Worm (Caenorhabditis elegans) whole organism, L4 larva: Measurements from ENCODE around the gene C38D4.7.
A peak's percentile ranks its signal among the peaks of the same experiment; 100 is the strongest.

ENCODE experiments used
- F10B5.3 ChIP-seq: sonication (generic microtip); optimal IDR thresholded peaks from 2 replicates; lab custom pipeline; 2016; ENCODE audit warnings: mild to moderate bottlenecking, missing genetic modification characterization, missing compliant biosample characterization
- F26F4.8 ChIP-seq: fragments of 200-800 bp; sonication (Bioruptor generic); conservative IDR thresholded peaks from 2 replicates; pipeline ENCODE4 v1.3.6; 2022; ENCODE audit warnings: missing genetic modification characterization, missing compliant biosample characterization
- R02D3.7 ChIP-seq: fragments of 150-350 bp; sonication (generic microtip); optimal IDR thresholded peaks from 3 replicates; lab custom pipeline; 2014; ENCODE audit warnings: missing biosample characterization, missing genetic modification characterization
- T20F7.1 ChIP-seq: fragments of 200-800 bp; sonication (Bioruptor generic); optimal IDR thresholded peaks from 2 replicates; lab custom pipeline; 2018; ENCODE audit warnings: mild to moderate bottlenecking, missing genetic modification characterization, missing compliant biosample characterization
- T26A8.4 ChIP-seq: fragments of 200-800 bp; sonication (Bioruptor generic); IDR thresholded peaks from 2 replicates; pipeline ENCODE4 v1.3.6; 2022; ENCODE audit warnings: missing genetic modification characterization, missing compliant biosample characterization
- aha-1 ChIP-seq: fragments of 150-350 bp; peaks from one replicate; lab custom pipeline; 2014; ENCODE audit warnings: missing biosample characterization, missing genetic modification characterization
- ama-1 ChIP-seq: fragments of 150-350 bp; optimal IDR thresholded peaks from 2 replicates; lab custom pipeline; 2014; ENCODE audit warnings: inconsistent platforms, mixed read lengths
- arid-1 ChIP-seq: fragments of 200-800 bp; sonication (Bioruptor generic); conservative IDR thresholded peaks from 2 replicates; pipeline ENCODE4 v1.3.6; 2022; ENCODE audit warnings: missing genetic modification reagents, missing genetic modification characterization, missing compliant biosample characterization
- ceh-32 ChIP-seq: sonication (generic microtip); optimal IDR thresholded peaks from 2 replicates; lab custom pipeline; 2016; ENCODE audit warnings: mild to moderate bottlenecking, missing genetic modification characterization, missing compliant biosample characterization; ENCODE audit not compliant: poor library complexity
- ceh-44 ChIP-seq: fragments of 200-800 bp; sonication (Bioruptor generic); IDR thresholded peaks from 2 replicates; pipeline ENCODE4 v1.3.6; 2022; ENCODE audit warnings: missing genetic modification reagents, missing genetic modification characterization, missing compliant biosample characterization
- ceh-62 ChIP-seq: sonication (generic microtip); optimal IDR thresholded peaks from 2 replicates; lab custom pipeline; 2017; ENCODE audit warnings: missing biosample characterization, missing genetic modification characterization
- daf-16 ChIP-seq, 3 experiments: sonication (generic microtip); optimal IDR thresholded peaks; 2 replicates each; lab custom pipeline; 2016 to 2017; ENCODE audit warnings: missing genetic modification characterization in 3 of 3, missing genetic modification reagents in 3 of 3, mild to moderate bottlenecking in 2 of 3, missing compliant biosample characterization in 2 of 3, missing biosample characterization in 1 of 3, moderate library complexity in 1 of 3
- dmd-9 ChIP-seq: fragments of 200-800 bp; sonication (Bioruptor generic); IDR thresholded peaks from 2 replicates; pipeline ENCODE4 v1.3.6; 2022; ENCODE audit warnings: missing genetic modification reagents, missing genetic modification characterization, missing compliant biosample characterization
- dpl-1 ChIP-seq: fragments of 150-350 bp; optimal IDR thresholded peaks from 2 replicates; lab custom pipeline; 2014; ENCODE audit warnings: missing biosample characterization, missing genetic modification reagents, missing genetic modification characterization
- dve-1 ChIP-seq: sonication (generic microtip); optimal IDR thresholded peaks from 2 replicates; lab custom pipeline; 2017; ENCODE audit warnings: antibody characterized with exemption, mild to moderate bottlenecking, missing genetic modification characterization, missing compliant biosample characterization; ENCODE audit not compliant: insufficient read depth
- egl-43 ChIP-seq: fragments of 200-800 bp; sonication (Bioruptor generic); IDR thresholded peaks from 2 replicates; pipeline ENCODE4 v1.3.6; 2022; ENCODE audit warnings: missing genetic modification reagents, missing genetic modification characterization, missing compliant biosample characterization
- hif-1 ChIP-seq, 2 experiments: sonication (generic microtip); optimal IDR thresholded peaks; 2 replicates each; lab custom pipeline; 2016 to 2017; ENCODE audit warnings: missing compliant biosample characterization in 2 of 2, missing genetic modification characterization in 2 of 2, missing genetic modification reagents in 2 of 2, missing genotype in 2 of 2, mild to moderate bottlenecking in 1 of 2
- jun-1 ChIP-seq: fragments of 150-350 bp; optimal IDR thresholded peaks from 2 replicates; lab custom pipeline; 2014; ENCODE audit warnings: missing biosample characterization, missing genetic modification reagents, missing genetic modification characterization
- lim-7 ChIP-seq: fragments of 200-800 bp; sonication (Bioruptor generic); IDR thresholded peaks from 2 replicates; pipeline ENCODE4 v1.3.6; 2022; ENCODE audit warnings: missing genetic modification characterization, missing compliant biosample characterization
- lin-29 ChIP-seq: fragments of 200-800 bp; sonication (Bioruptor generic); IDR thresholded peaks from 2 replicates; pipeline ENCODE4 v1.3.6; 2022; ENCODE audit warnings: missing genetic modification reagents, missing genetic modification characterization, missing compliant biosample characterization
- lin-38 ChIP-seq: fragments of 200-800 bp; sonication (Bioruptor generic); IDR thresholded peaks from 2 replicates; pipeline ENCODE4 v1.3.6; 2022; ENCODE audit warnings: missing genetic modification reagents, missing genetic modification characterization, missing compliant biosample characterization
- lin-39 ChIP-seq: fragments of 150-350 bp; optimal IDR thresholded peaks from 2 replicates; lab custom pipeline; 2014; ENCODE audit warnings: missing biosample characterization, missing genetic modification reagents, missing genetic modification characterization
- lsy-2 ChIP-seq, 2 experiments: fragments of 150-350 bp in 1 of 2; sonication (generic microtip) in 1 of 2; optimal IDR thresholded peaks; 2 replicates each; lab custom pipeline; 2014 to 2017; ENCODE audit warnings: missing biosample characterization in 2 of 2, missing genetic modification characterization in 2 of 2
- madf-5 ChIP-seq, 2 experiments: fragments of 200-800 bp; sonication (Bioruptor generic); IDR thresholded peaks; 2 replicates each; pipeline ENCODE4 v1.3.6; 2022; ENCODE audit warnings: missing compliant biosample characterization in 2 of 2, missing genetic modification characterization in 2 of 2
- mdt-29 ChIP-seq: fragments of 200-800 bp; sonication (Bioruptor generic); IDR thresholded peaks from 2 replicates; pipeline ENCODE4 v1.3.6; 2022; ENCODE audit warnings: missing genetic modification reagents, missing genetic modification characterization, missing compliant biosample characterization
- mes-2 ChIP-seq: sonication (generic microtip); optimal IDR thresholded peaks from 2 replicates; lab custom pipeline; 2016; ENCODE audit warnings: missing genotype, mild to moderate bottlenecking, missing genetic modification characterization, missing compliant biosample characterization; ENCODE audit not compliant: poor library complexity, severe bottlenecking
- nhr-10 ChIP-seq: fragments of 150-350 bp; optimal IDR thresholded peaks from 2 replicates; lab custom pipeline; 2014; ENCODE audit warnings: missing biosample characterization, missing genetic modification characterization
- nhr-237 ChIP-seq: sonication (generic microtip); optimal IDR thresholded peaks from 2 replicates; lab custom pipeline; 2017; ENCODE audit warnings: missing biosample characterization, missing genetic modification characterization
- nhr-28 ChIP-seq: fragments of 150-350 bp; optimal IDR thresholded peaks from 2 replicates; lab custom pipeline; 2014; ENCODE audit warnings: missing biosample characterization, missing genetic modification characterization
- nhr-42 ChIP-seq: fragments of 200-800 bp; sonication (Bioruptor generic); IDR thresholded peaks from 2 replicates; pipeline ENCODE4 v1.3.6; 2022; ENCODE audit warnings: missing genetic modification characterization, missing compliant biosample characterization
- nhr-76 ChIP-seq: fragments of 150-350 bp; optimal IDR thresholded peaks from 2 replicates; lab custom pipeline; 2014; ENCODE audit warnings: missing biosample characterization, missing genetic modification characterization
- php-3 ChIP-seq: fragments of 200-800 bp; sonication (Bioruptor generic); IDR thresholded peaks from 2 replicates; pipeline ENCODE4 v1.3.6; 2022; ENCODE audit warnings: missing genetic modification reagents, missing genetic modification characterization, missing compliant biosample characterization
- set-16 ChIP-seq: fragments of 200-800 bp; sonication (Bioruptor generic); IDR thresholded peaks from 2 replicates; pipeline ENCODE4 v1.3.6; 2022; ENCODE audit warnings: missing genetic modification reagents, missing genetic modification characterization, missing compliant biosample characterization
- spr-1 ChIP-seq: sonication (generic microtip); optimal IDR thresholded peaks from 2 replicates; lab custom pipeline; 2016; ENCODE audit warnings: mild to moderate bottlenecking, missing genetic modification characterization, missing compliant biosample characterization
- unc-130 ChIP-seq: sonication (generic microtip); optimal IDR thresholded peaks from 2 replicates; lab custom pipeline; 2016; ENCODE audit warnings: missing genetic modification reagents, missing genetic modification characterization, missing compliant biosample characterization
- unc-39 ChIP-seq: sonication (generic microtip); optimal IDR thresholded peaks from 2 replicates; lab custom pipeline; 2017; ENCODE audit warnings: missing biosample characterization, missing genetic modification characterization
- ztf-11 ChIP-seq: fragments of 150-350 bp; optimal IDR thresholded peaks from 2 replicates; lab custom pipeline; 2014; ENCODE audit warnings: missing biosample characterization, missing genetic modification characterization

C38D4.7 gene

ce11 chrIII:4796039-4796438 is 15.1 kb downstream of the C38D4.7 start (continued):
- TF ChIP-seq madf-5 (GFP tag; IDR thresholded peaks at IDR 0.05; lab: Robert Waterston, UW) (no peak), F10B5.3 (peak; percentile 10)

ce11 chrIII:4792560-4793136 is 18.4 kb downstream of the C38D4.7 start, which contains the start of gene mip-1:
mip-1 (plus strand) TSS chrIII:4793086.
- TF ChIP-seq jun-1 (tag; lab: Kevin White, UChicago) (no peak), lin-38 (GFP tag; lab: Robert Waterston, UW) (0 out of 2 replicates have a peak, but pooled peaks have one; percentile 25), unc-130 (GFP tag; lab: Kevin White, UChicago) (peak; percentile 40)

- TF ChIP-seq dpl-1 (GFP tag; lab: Kevin White, UChicago) (peak; percentile 71), egl-43 (GFP tag; lab: Robert Waterston, UW) (no peak), daf-16 (GFP tag; optimal IDR thresholded peaks at IDR 0.05; lab: Kevin White, UChicago) (no peak), daf-16 (tag; optimal IDR thresholded peaks at IDR 0.05; lab: Kevin White, UChicago) (peak; percentile 36), set-16 (no peak)
- TF ChIP-seq, all 104 proteins: peak for 2
These were observed 25.4 kb downstream of the C38D4.7 start, which contains the start of gene mel-28 for ce11 chrIII:4785714-4786113. mel-28 (plus strand) TSS chrIII:4786080.

- TF ChIP-seq lin-38 (GFP tag; lab: Robert Waterston, UW): peak; percentile 19; the same call in 1 of the 2 replicates
- TF ChIP-seq unc-130 (GFP tag; lab: Kevin White, UChicago): peak; percentile 23
- TF ChIP-seq arid-1 (GFP tag; lab: Robert Waterston, UW): 0 out of 2 replicates have a peak, but pooled peaks have one; percentile 8
- TF ChIP-seq, all 104 proteins: peak for 3; not testable (repeated sequence) for 101
These were observed 26.0 kb downstream of the C38D4.7 start, which contains the start of gene enu-3.2 for ce11 chrIII:4785131-4785530. enu-3.2 (minus strand) TSS chrIII:4785235.

- TF ChIP-seq unc-130 (GFP tag; lab: Kevin White, UChicago): peak; percentile 55
These were observed 29.0 kb downstream of the C38D4.7 start, which contains the start of the genes gex-5 and C38D4.10 for ce11 chrIII:4781937-4782576. gex-5 (minus strand) TSS chrIII:4781987. C38D4.10 (plus strand) TSS chrIII:4782526.

ce11 chrIII:4779855-4780254 is 31.2 kb downstream of the C38D4.7 start, which contains the start of gene B0393.9:
B0393.9 (minus strand) TSS chrIII:4780157.
- TF ChIP-seq T26A8.4 (GFP tag; lab: Robert Waterston, UW): no peak
- no peak for TF ChIP-seq T20F7.1
- TF ChIP-seq lsy-2 (tag; optimal IDR thresholded peaks at IDR 0.05; lab: Kevin White, UChicago): no peak
- TF ChIP-seq daf-16 (GFP tag; optimal IDR thresholded peaks at IDR 0.05; lab: Kevin White, UChicago): no peak
- peak; percentile 73 for TF ChIP-seq daf-16 (tag; optimal IDR thresholded peaks at IDR 0.05; lab: Kevin White, UChicago)
- TF ChIP-seq ama-1 (lab: Kevin White, UChicago): no peak
- no peak for TF ChIP-seq unc-39 (tag; lab: Kevin White, UChicago)
- TF ChIP-seq lim-7 (GFP tag; lab: Robert Waterston, UW): no peak
- no peak for TF ChIP-seq lin-29 (GFP tag; lab: Robert Waterston, UW)
- no peak for TF ChIP-seq ztf-11 (tag; lab: Kevin White, UChicago)
- no peak for TF ChIP-seq unc-130 (GFP tag; lab: Kevin White, UChicago)
- TF ChIP-seq mes-2 (tag; lab: Kevin White, UChicago): no peak
- TF ChIP-seq dmd-9 (GFP tag; lab: Robert Waterston, UW): no peak
- TF ChIP-seq spr-1: no peak
- TF ChIP-seq hif-1 (tag; optimal IDR thresholded peaks at IDR 0.05; lab: Kevin White, UChicago): no peak
- no peak for TF ChIP-seq nhr-237 (tag; lab: Kevin White, UChicago)
- TF ChIP-seq nhr-28 (tag; lab: Kevin White, UChicago): peak; percentile 35
- TF ChIP-seq lin-39 (tag; lab: Kevin White, UChicago): no peak
- TF ChIP-seq dve-1: peak; percentile 31
- no peak for TF ChIP-seq ceh-62 (tag; lab: Kevin White, UChicago)
- no peak for TF ChIP-seq mdt-29 (GFP tag; lab: Robert Waterston, UW)
- TF ChIP-seq nhr-42 (GFP tag; lab: Robert Waterston, UW): no peak
- TF ChIP-seq php-3: no peak
- TF ChIP-seq ceh-44 (GFP tag; lab: Robert Waterston, UW): no peak
- no peak for TF ChIP-seq nhr-10 (tag; lab: Kevin White, UChicago)
- no peak for TF ChIP-seq ceh-32 (tag; lab: Kevin White, UChicago)
- no peak for TF ChIP-seq aha-1
- TF ChIP-seq jun-1 (tag; lab: Kevin White, UChicago): no peak
- no peak for TF ChIP-seq nhr-76 (tag; lab: Kevin White, UChicago)
- TF ChIP-seq F26F4.8: no peak
- TF ChIP-seq R02D3.7 (tag; lab: Kevin White, UChicago): no peak
